Worm (Caenorhabditis elegans) whole organism, early embryonic: ENCODE measurements around the gene ugt-43.

Experiments used
- B0310.2 ChIP-seq: sonication (generic microtip); optimal IDR thresholded peaks from 2 replicates; lab custom pipeline; 2016; ENCODE audit warnings: mild to moderate bottlenecking, missing genetic modification characterization, missing compliant biosample characterization
- F13C5.2 ChIP-seq: sonication (generic microtip); optimal IDR thresholded peaks from 2 replicates; lab custom pipeline; 2017; ENCODE audit warnings: mild to moderate bottlenecking, missing genetic modification characterization, inconsistent platforms, missing compliant biosample characterization
- aly-1 ChIP-seq: sonication (generic microtip); optimal IDR thresholded peaks from 2 replicates; lab custom pipeline; 2016; ENCODE audit warnings: missing genetic modification characterization, missing compliant biosample characterization
- ama-1 ChIP-seq: fragments of 150-350 bp; optimal IDR thresholded peaks from 2 replicates; lab custom pipeline; 2014
- ceh-13 ChIP-seq: fragments of 200-800 bp; sonication (Bioruptor generic); optimal IDR thresholded peaks from 2 replicates; lab custom pipeline; 2018; ENCODE audit warnings: mild to moderate bottlenecking, missing genetic modification characterization, missing compliant biosample characterization
- ceh-36 ChIP-seq: sonication (generic microtip); optimal IDR thresholded peaks from 2 replicates; lab custom pipeline; 2016; ENCODE audit warnings: missing genetic modification characterization, inconsistent platforms, missing compliant biosample characterization
- ets-7 ChIP-seq: sonication (generic microtip); optimal IDR thresholded peaks from 2 replicates; lab custom pipeline; 2016; ENCODE audit warnings: missing genotype, missing genetic modification characterization, missing compliant biosample characterization
- flt-1 ChIP-seq: fragments of 200-800 bp; sonication (Bioruptor generic); IDR thresholded peaks from 2 replicates; pipeline ENCODE4 v1.3.6; 2022; ENCODE audit warnings: missing genetic modification characterization, missing compliant biosample characterization
- hmbx-1 ChIP-seq: sonication (generic microtip); optimal IDR thresholded peaks from 2 replicates; lab custom pipeline; 2016; ENCODE audit warnings: mild to moderate bottlenecking, missing genetic modification characterization, missing compliant biosample characterization
- hmg-4 ChIP-seq: fragments of 200-800 bp; sonication (Bioruptor generic); optimal IDR thresholded peaks from 2 replicates; lab custom pipeline; 2018; ENCODE audit warnings: mild to moderate bottlenecking, missing genetic modification characterization, missing compliant biosample characterization
- hnd-1 ChIP-seq: sonication (generic microtip); optimal IDR thresholded peaks from 2 replicates; lab custom pipeline; 2016; ENCODE audit warnings: missing genetic modification characterization, missing compliant biosample characterization
- pes-1 ChIP-seq: fragments of 200-800 bp; sonication (Bioruptor generic); IDR thresholded peaks from 2 replicates; pipeline ENCODE4 v1.3.6; 2022; ENCODE audit warnings: missing genetic modification reagents, missing genetic modification characterization, missing compliant biosample characterization
- scrt-1 ChIP-seq: fragments of 200-800 bp; sonication (Bioruptor generic); IDR thresholded peaks from 2 replicates; pipeline ENCODE4 v1.3.6; 2022; ENCODE audit warnings: missing genetic modification characterization, missing compliant biosample characterization
- sea-1 ChIP-seq: fragments of 200-800 bp; sonication (Bioruptor generic); conservative IDR thresholded peaks from 2 replicates; pipeline ENCODE4 v1.3.6; 2022; ENCODE audit warnings: missing genetic modification characterization, missing compliant biosample characterization
- tbx-11 ChIP-seq: fragments of 200-800 bp; sonication (Bioruptor generic); IDR thresholded peaks from 2 replicates; pipeline ENCODE4 v1.3.6; 2022; ENCODE audit warnings: missing genetic modification characterization, missing compliant biosample characterization
- tbx-37 ChIP-seq: fragments of 200-800 bp; sonication (Bioruptor generic); conservative IDR thresholded peaks from 2 replicates; pipeline ENCODE4 v1.3.6; 2022; ENCODE audit warnings: missing genetic modification reagents, missing genetic modification characterization, missing compliant biosample characterization
- tra-4 ChIP-seq: sonication (generic microtip); optimal IDR thresholded peaks from 2 replicates; lab custom pipeline; 2017; ENCODE audit warnings: missing genetic modification characterization, missing compliant biosample characterization

The ugt-43 gene

DNA sequence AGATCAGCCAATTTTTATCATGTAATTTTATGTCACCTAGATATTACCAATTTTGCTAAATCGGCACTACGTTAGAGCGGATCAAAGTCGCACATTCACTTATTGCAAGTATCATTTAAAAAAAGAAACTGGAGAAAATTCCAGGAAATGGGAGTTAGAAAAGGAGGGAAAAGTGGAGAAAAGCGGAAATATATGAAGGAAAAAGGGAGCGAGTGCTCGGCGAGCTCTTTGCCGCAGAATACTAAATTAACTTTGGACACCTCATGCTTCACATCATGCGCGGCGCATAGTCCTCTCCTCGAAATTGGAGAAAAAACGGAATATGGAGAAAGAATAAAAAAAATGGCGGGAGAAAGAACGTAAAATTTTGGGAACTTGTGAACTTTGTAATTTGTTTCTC lies 43.2 kb downstream of the ugt-43 start:
- TF ChIP-seq ceh-13 (GFP tag; lab: Kevin White, UChicago) (no peak), tra-4 (tag; lab: Kevin White, UChicago) (no peak), hmg-4 (GFP tag; lab: Kevin White, UChicago) (no peak)

DNA sequence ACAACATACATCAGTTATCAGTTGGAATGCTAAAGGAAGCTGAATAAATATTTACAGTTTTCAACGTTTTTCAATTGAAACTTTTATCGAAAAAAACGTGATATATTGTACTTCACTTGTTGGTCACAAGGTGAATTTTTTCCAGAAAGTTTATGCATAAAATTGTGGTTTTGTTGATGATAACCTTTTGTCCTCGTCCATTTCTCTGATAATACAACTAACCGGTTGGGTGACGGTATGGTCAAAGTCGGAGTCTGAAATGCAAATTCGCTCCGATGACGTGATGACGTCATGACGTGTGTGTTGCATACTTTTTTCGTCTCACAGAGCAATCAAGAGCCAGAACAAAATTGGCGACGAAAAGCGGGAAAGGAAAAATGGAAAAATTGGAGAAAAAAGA lies 47.0 kb downstream of the ugt-43 start:
- TF ChIP-seq tbx-37 (no peak), sea-1 (GFP tag; lab: Robert Waterston, UW) (no peak), ets-7 (tag; lab: Kevin White, UChicago) (no peak), pes-1 (no peak), tbx-11 (GFP tag; lab: Robert Waterston, UW) (no peak), ceh-13 (GFP tag; lab: Kevin White, UChicago) (no peak), scrt-1 (GFP tag; lab: Robert Waterston, UW) (no peak), tra-4 (tag; lab: Kevin White, UChicago) (no peak), B0310.2 (no peak), flt-1 (GFP tag; lab: Robert Waterston, UW) (no peak), hmbx-1 (tag; lab: Kevin White, UChicago) (no peak), ceh-36 (tag; lab: Kevin White, UChicago) (no peak), hmg-4 (GFP tag; lab: Kevin White, UChicago) (no peak)

DNA sequence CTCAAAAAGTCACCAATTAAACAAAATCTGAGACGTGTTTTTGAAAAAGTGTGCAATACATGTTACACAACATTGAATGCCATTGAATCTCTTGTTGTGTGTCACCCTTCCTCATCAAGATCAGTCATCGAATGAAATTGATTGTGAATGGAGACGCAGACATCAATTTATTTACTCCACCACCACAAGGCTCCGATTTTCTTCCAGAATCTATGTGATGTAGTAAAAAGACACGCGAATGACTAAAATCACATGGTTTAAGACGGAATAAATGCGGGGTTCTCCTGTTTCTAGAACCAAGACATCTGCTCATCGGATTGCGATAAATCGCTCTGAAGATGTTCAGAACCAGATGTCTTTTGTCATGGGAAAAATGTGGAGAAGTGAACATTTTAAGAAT lies 48.4 kb downstream of the ugt-43 start:
- TF ChIP-seq B0310.2 = no peak

ce11 chrIV:10513266-10513665 lies 48.9 kb downstream of the ugt-43 start:
- no peak for TF ChIP-seq ets-7 (tag; lab: Kevin White, UChicago)
- TF ChIP-seq ama-1 (lab: Kevin White, UChicago) = no peak
- no peak for TF ChIP-seq ceh-13 (GFP tag; lab: Kevin White, UChicago)
- TF ChIP-seq scrt-1 (GFP tag; lab: Robert Waterston, UW) = no peak
- TF ChIP-seq flt-1 (GFP tag; lab: Robert Waterston, UW) = no peak
- TF ChIP-seq F13C5.2 = no peak
- no peak for TF ChIP-seq hmg-4 (GFP tag; lab: Kevin White, UChicago)
- no peak for TF ChIP-seq tra-4 (tag; lab: Kevin White, UChicago)
- no peak for TF ChIP-seq B0310.2
- TF ChIP-seq sea-1 (GFP tag; lab: Robert Waterston, UW) = no peak
- no peak for TF ChIP-seq tbx-37
- TF ChIP-seq ceh-36 (tag; lab: Kevin White, UChicago) = no peak
- no peak for TF ChIP-seq hnd-1 (tag; lab: Kevin White, UChicago)
- no peak for TF ChIP-seq hmbx-1 (tag; lab: Kevin White, UChicago)
- no peak for TF ChIP-seq tbx-11 (GFP tag; lab: Robert Waterston, UW)
- no peak for TF ChIP-seq aly-1
- no peak for TF ChIP-seq pes-1

DNA sequence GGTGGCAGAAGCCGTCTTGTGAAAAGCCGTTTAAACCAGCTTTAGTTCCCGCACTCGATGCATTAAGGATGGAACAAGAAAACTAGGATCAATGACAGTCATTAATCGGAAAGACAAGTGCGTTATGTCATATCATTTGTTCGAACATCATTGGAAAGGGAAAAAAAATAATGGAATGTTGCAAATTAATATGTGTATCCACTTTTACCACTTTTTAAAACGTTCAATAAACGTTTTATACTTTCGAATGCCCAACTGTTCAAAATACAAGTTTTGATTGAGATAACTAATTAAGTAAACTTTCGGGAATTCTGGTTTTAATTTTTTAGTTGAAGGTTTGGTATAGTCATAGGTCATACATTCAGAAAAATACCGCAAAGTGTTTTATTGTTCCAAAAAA lies 50.7 kb downstream of the ugt-43 start, which contains the start of gene C02F4.4:
C02F4.4 (minus strand) TSS at position 101 of the 400 bp plus-strand sequence.
- no peak for TF ChIP-seq ama-1 (lab: Kevin White, UChicago)
- no peak for TF ChIP-seq ceh-36 (tag; lab: Kevin White, UChicago)
- TF ChIP-seq ets-7 (tag; lab: Kevin White, UChicago) = no peak
- TF ChIP-seq hmg-4 (GFP tag; lab: Kevin White, UChicago) = no peak
- no peak for TF ChIP-seq tbx-11 (GFP tag; lab: Robert Waterston, UW)
- TF ChIP-seq hmbx-1 (tag; lab: Kevin White, UChicago) = no peak
- TF ChIP-seq F13C5.2 = no peak
- TF ChIP-seq tbx-37 = no peak
- TF ChIP-seq B0310.2 = no peak
